Worm (Caenorhabditis elegans) whole organism, mixed stage, embryonic: ENCODE results near the gene C10A4.3.

ENCODE experiments used
- ces-1 ChIP-seq: fragments of 150-350 bp; optimal IDR thresholded peaks from 2 replicates; lab custom pipeline; 2014; ENCODE audit warnings: missing biosample characterization, missing genetic modification reagents, missing genetic modification characterization
- lin-13 ChIP-seq: fragments of 150-350 bp; optimal IDR thresholded peaks from 2 replicates; lab custom pipeline; 2014; ENCODE audit warnings: missing biosample characterization, missing genetic modification characterization
- nhr-237 ChIP-seq: fragments of 150-350 bp; optimal IDR thresholded peaks from 2 replicates; lab custom pipeline; 2014; ENCODE audit warnings: missing biosample characterization, missing genetic modification characterization
- unc-39 ChIP-seq: fragments of 150-350 bp; optimal IDR thresholded peaks from 2 replicates; lab custom pipeline; 2014; ENCODE audit warnings: missing biosample characterization, missing genetic modification characterization

- TF ChIP-seq nhr-237 (tag; lab: Kevin White, UChicago) (no peak), lin-13 (tag; lab: Kevin White, UChicago) (no peak), unc-39 (no peak), ces-1 (GFP tag; lab: Kevin White, UChicago) (no peak)
Observed at ce11 chrX:7393167-7393566, 12.3 kb upstream of the C10A4.3 start, which contains the start of gene gad-2.
